Worm (Caenorhabditis elegans): ENCODE data around the gene unc-46.

The unc-46 gene

DNA sequence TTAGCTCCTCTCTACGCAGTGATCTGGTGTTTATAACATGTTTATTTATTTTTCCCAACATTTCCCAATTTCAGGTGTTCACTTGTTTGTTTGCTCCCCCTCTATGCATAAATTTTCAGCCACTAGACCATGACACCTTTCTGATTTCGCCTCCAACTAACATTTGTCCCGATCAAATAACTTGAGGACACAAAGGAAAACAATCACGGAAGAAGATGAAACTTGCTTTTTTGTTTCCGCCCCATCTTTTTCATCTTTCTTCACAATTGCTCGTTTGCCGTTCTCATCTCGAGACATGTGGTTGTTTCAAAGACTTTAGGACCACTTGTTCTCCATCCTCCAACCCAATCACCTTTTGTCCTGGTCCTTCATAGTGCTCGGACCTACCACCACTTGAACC, 28.0 kb upstream of the unc-46 start, which contains the start of gene F14F9.5:
Gene F14F9.5, plus strand, starts transcription at position 301 of the 400 bp plus-strand sequence.
- peak; percentile 81 for TF ChIP-seq fkh-10 (GFP tag; optimal IDR thresholded peaks at IDR 0.05)
- no peak for TF ChIP-seq jun-1 (tag; optimal IDR thresholded peaks at IDR 0.05)

DNA sequence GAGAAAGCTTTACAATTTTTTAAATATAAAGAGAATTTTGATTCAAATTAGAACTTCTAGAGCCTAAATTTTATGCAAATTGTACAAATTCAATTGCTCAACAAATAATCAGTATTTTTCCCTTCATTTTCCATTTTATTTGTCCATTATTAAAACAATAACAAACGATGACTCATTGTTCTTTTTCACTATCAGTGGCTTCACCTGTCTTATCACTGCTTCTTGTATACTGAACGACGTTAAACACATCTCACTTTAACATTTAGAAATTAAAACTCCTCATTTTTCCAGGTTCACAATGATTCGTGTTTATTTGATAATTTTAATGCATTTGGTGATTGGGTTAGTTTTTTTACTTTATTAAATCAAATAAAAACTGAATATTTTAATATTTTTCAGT, 20.9 kb upstream of the unc-46 start, which contains the start of gene sid-1:
Gene sid-1, plus strand, starts transcription at position 292 of the 400 bp plus-strand sequence.
- TF ChIP-seq fkh-4 (tag; optimal IDR thresholded peaks at IDR 0.05; ENCODE audit: borderline replicate concordance), result no peak
- TF ChIP-seq mef-2 (tag; optimal IDR thresholded peaks at IDR 0.05), result no peak

DNA sequence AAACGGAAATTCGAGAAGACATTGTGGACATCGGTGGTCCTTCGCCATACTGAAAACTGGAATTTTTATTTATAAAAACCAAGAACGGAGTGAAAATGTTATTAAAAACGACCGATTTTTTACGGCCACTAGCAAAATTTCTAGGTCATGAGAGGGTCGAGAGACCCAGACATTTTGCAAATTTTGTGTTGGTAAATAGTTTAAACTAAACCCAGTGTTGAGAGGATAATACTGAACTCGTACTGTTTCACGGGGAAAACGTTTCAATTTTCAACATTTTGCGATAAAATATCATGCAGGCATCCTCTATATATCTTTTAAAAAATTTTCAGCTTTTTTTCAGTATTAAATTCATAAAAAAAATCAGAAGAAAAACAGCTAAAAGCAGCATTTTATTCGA, 20.3 kb upstream of the unc-46 start, which contains the start of gene C04F5.9:
Gene C04F5.9, minus strand, starts transcription at position 101 of the 400 bp plus-strand sequence.
- TF ChIP-seq unc-130 (tag; optimal IDR thresholded peaks at IDR 0.05), result no peak
- TF ChIP-seq ceh-8 (GFP tag; optimal IDR thresholded peaks at IDR 0.05), result no peak
- no peak for TF ChIP-seq C16A3.4 (tag; optimal IDR thresholded peaks at IDR 0.05)
- peak in 1 of 2 experiments; percentile 9 for TF ChIP-seq efl-1 (optimal IDR thresholded peaks at IDR 0.05)
- no peak for TF ChIP-seq efl-1 (GFP tag; optimal IDR thresholded peaks at IDR 0.05 in 1 of 2)
- TF ChIP-seq vab-15 (tag; optimal IDR thresholded peaks at IDR 0.05), result no peak
- no peak for TF ChIP-seq lin-14 (GFP tag; optimal IDR thresholded peaks at IDR 0.05)
- no peak for TF ChIP-seq lin-13 (GFP tag; optimal IDR thresholded peaks at IDR 0.05)
- TF ChIP-seq lsy-2 (tag; optimal IDR thresholded peaks at IDR 0.05), result peak in 1 of 2 experiments; percentile 8
- no peak for TF ChIP-seq dsc-1 (tag; optimal IDR thresholded peaks at IDR 0.05)
- TF ChIP-seq sup-37 (GFP tag; optimal IDR thresholded peaks at IDR 0.05), result no peak
- TF ChIP-seq tbx-2 (tag; optimal IDR thresholded peaks at IDR 0.05), result no peak
- no peak for TF ChIP-seq lin-39 (tag; optimal IDR thresholded peaks at IDR 0.05)
- TF ChIP-seq ceh-82 (tag; optimal IDR thresholded peaks at IDR 0.05), result no peak

DNA sequence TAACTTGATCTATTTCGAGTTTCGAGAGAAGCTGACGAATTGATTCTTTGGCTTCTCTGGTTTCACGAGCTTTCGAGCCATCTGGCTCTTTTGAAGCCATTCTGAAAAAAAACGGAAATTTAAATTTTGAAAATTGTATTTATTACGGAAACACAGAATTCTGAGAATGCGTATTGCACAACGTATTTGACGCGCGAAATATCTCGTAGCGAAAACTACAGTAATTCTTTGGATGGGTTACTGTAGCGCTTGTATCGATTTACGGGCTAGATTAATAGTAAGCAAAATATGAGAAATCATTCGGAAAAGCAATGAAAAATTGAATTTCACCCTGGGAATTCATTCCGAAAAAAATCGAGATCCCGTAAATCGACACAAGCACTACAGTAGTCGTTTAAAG, 14.8 kb upstream of the unc-46 start, which contains the start of gene C04F5.8:
Gene C04F5.8, minus strand, starts transcription at position 101 of the 400 bp plus-strand sequence.
- TF ChIP-seq lin-13 (GFP tag; optimal IDR thresholded peaks at IDR 0.05), result no peak
- no peak for TF ChIP-seq alr-1 (tag; optimal IDR thresholded peaks at IDR 0.05; ENCODE audit: borderline replicate concordance)
- TF ChIP-seq mef-2 (tag; optimal IDR thresholded peaks at IDR 0.05), result no peak
- no peak for TF ChIP-seq C34B4.2 (tag; optimal IDR thresholded peaks at IDR 0.05)
- TF ChIP-seq elt-2 (tag; optimal IDR thresholded peaks at IDR 0.05), result no peak
- no peak for TF ChIP-seq lir-3 (tag; optimal IDR thresholded peaks at IDR 0.05; ENCODE audit: poor library complexity)
- no peak for TF ChIP-seq nhr-90 (tag; optimal IDR thresholded peaks at IDR 0.05; ENCODE audit: poor library complexity)
- TF ChIP-seq ama-1 (optimal IDR thresholded peaks at IDR 0.05), result no peak
- no peak for TF ChIP-seq egl-13 (tag; optimal IDR thresholded peaks at IDR 0.05)
- TF ChIP-seq lin-35 (GFP tag; optimal IDR thresholded peaks at IDR 0.05), result no peak
- TF ChIP-seq egl-27 (tag; optimal IDR thresholded peaks at IDR 0.05), result no peak
- TF ChIP-seq tbx-2 (tag; optimal IDR thresholded peaks at IDR 0.05), result no peak
- no peak for TF ChIP-seq lin-14 (GFP tag; optimal IDR thresholded peaks at IDR 0.05)
- no peak for TF ChIP-seq nhr-20 (tag; optimal IDR thresholded peaks at IDR 0.05)
- TF ChIP-seq unc-62 (GFP tag; optimal IDR thresholded peaks at IDR 0.05), result no peak

DNA sequence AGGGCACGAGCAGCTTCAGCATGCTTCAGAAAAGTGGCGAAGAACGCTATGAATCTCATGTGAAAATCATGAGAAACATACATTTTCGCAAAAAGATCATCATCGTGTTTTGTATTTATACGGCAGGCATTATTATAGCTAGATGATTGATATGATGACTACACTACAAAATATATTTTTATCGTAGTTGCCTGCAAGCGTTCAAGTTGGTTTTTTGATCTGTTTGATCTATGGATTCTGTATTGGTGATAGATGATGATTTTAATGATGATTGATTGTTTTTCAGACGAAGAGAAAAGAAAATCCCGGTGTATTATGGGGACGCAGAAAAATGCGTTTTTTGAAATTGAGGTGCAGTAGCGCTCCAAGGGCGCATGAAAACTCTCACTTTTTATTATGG, 11.9 kb upstream of the unc-46 start, which contains the start of gene ugt-63:
Gene ugt-63, minus strand, starts transcription at position 89 of the 400 bp plus-strand sequence.
- TF ChIP-seq nhr-20 (tag; optimal IDR thresholded peaks at IDR 0.05) (peak; percentile 55), efl-1 (optimal IDR thresholded peaks at IDR 0.05) (no peak), efl-1 (GFP tag; optimal IDR thresholded peaks at IDR 0.05 in 1 of 2) (peak in 1 of 2 experiments; percentile 29), lir-3 (tag; optimal IDR thresholded peaks at IDR 0.05; ENCODE audit: poor library complexity) (no peak), nhr-85 (tag) (peak; percentile 51)

DNA sequence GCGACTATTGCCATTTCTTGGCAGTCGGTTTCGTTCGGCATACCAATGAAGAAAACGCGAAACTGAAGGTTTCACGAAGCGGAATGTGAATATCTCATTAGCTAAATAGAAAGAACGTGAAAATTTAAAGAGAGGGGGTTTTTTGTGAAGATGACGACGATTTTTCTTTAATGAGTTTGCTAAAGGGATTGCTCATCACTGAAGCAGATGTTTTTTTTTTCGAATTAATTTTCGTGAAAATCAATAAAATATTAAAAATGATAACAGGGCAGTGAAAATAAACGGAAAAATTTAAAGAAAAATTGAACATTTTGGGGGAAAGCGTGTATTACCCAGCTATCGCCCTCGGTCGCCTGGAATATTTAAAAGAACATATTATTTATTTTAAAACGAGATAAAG, 9.0 kb upstream of the unc-46 start, which contains the start of gene srab-3:
Gene srab-3, minus strand, starts transcription at position 101 of the 400 bp plus-strand sequence.
- TF ChIP-seq fkh-8 (tag; optimal IDR thresholded peaks at IDR 0.05) (peak; percentile 28), elt-3 (tag; optimal IDR thresholded peaks at IDR 0.05) (no peak)

Measured in whole organism, L1 larva.